Worm (Caenorhabditis elegans): Measurements from ENCODE around the gene nipa-1.

DNA sequence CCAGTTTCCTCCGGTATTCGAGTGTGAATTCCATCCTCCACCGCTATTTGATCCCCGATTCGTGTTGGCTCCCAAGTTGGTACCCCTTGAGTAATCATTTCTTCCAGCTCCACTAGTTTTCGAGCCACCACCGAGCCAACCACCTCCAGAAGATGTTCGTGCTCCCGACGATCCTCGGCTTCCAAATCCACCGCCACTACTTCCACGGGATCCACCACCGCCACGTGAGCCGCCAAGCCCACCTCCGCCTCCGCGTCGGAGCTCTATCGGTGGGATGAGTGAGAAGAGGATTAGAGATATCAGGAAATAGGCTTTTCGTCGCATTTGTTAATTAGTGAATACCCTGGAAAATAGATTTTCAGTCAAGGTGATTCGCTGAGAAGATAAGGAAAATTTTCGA lies 62.9 kb downstream of the nipa-1 start, which contains the start of gene H06I04.6:
- TF ChIP-seq W03F9.2 (tag; optimal IDR thresholded peaks at IDR 0.05), result no peak
- TF ChIP-seq him-1 (tag; optimal IDR thresholded peaks at IDR 0.05), result no peak

All from whole organism, L4/young adult.